Worm (Caenorhabditis elegans) whole organism, L1 larva: ENCODE results near the gene fbxc-36.

Experiments used
- Y116A8C.19 ChIP-seq: sonication (generic microtip); optimal IDR thresholded peaks from 2 replicates; lab custom pipeline; 2016; ENCODE audit warnings: missing compliant biosample characterization, missing genetic modification characterization, borderline replicate concordance
- alr-1 ChIP-seq: fragments of 200-800 bp; sonication (Bioruptor generic); optimal IDR thresholded peaks from 2 replicates; lab custom pipeline; 2018; ENCODE audit warnings: borderline replicate concordance, mild to moderate bottlenecking, missing genetic modification characterization, missing compliant biosample characterization
- aly-2 ChIP-seq: fragments of 150-350 bp; optimal IDR thresholded peaks from 2 replicates; lab custom pipeline; 2014; ENCODE audit warnings: missing biosample characterization, missing genetic modification characterization
- ama-1 ChIP-seq: fragments of 150-350 bp; optimal IDR thresholded peaks from 2 replicates; lab custom pipeline; 2014
- ceh-8 ChIP-seq: fragments of 200-800 bp; sonication (Bioruptor generic); optimal IDR thresholded peaks from 2 replicates; lab custom pipeline; 2018; ENCODE audit warnings: mild to moderate bottlenecking, missing genetic modification characterization, moderate library complexity, missing compliant biosample characterization
- ceh-82 ChIP-seq, 3 experiments: fragments of 150-350 bp in 1 of 3; sonication (generic microtip) in 2 of 3; optimal IDR thresholded peaks; 2 replicates each; lab custom pipeline; 2014 to 2017; ENCODE audit warnings: missing biosample characterization in 3 of 3, missing genetic modification characterization in 3 of 3
- ceh-90 ChIP-seq: sonication (generic microtip); optimal IDR thresholded peaks from 2 replicates; lab custom pipeline; 2016; ENCODE audit warnings: missing genetic modification characterization, missing compliant biosample characterization
- ces-1 ChIP-seq: fragments of 150-350 bp; optimal IDR thresholded peaks from 2 replicates; lab custom pipeline; 2014; ENCODE audit warnings: missing biosample characterization, missing genetic modification reagents, missing genetic modification characterization
- dpl-1 ChIP-seq, 3 experiments: fragments of 150-350 bp in 2 of 3; sonication (generic microtip) in 1 of 3; optimal IDR thresholded peaks; 2 replicates each; lab custom pipeline; 2014 to 2017; ENCODE audit warnings: missing biosample characterization in 3 of 3, missing genetic modification characterization in 3 of 3, missing genetic modification reagents in 3 of 3
- dsc-1 ChIP-seq: sonication (generic microtip); optimal IDR thresholded peaks from 2 replicates; lab custom pipeline; 2016; ENCODE audit warnings: mild to moderate bottlenecking, missing genetic modification characterization, missing compliant biosample characterization
- efl-1 ChIP-seq, 4 experiments: fragments of 150-350 bp; optimal IDR thresholded peaks in 3 of 4; peaks in 1 of 4; 1 replicate in 1 of 4; 2 replicates in 3 of 4; lab custom pipeline; 2014; ENCODE audit warnings: missing biosample characterization in 2 of 4, missing genetic modification characterization in 2 of 4, missing genetic modification reagents in 2 of 4
- egl-27 ChIP-seq, 2 experiments: fragments of 150-350 bp in 1 of 2; sonication (generic microtip); optimal IDR thresholded peaks; 3 replicates each; lab custom pipeline; 2017 to 2018; ENCODE audit warnings: missing biosample characterization in 2 of 2, missing genetic modification characterization in 2 of 2, missing genetic modification reagents in 2 of 2
- elt-2 ChIP-seq: sonication (generic microtip); optimal IDR thresholded peaks from 2 replicates; lab custom pipeline; 2016; ENCODE audit warnings: missing genetic modification characterization, mild to moderate bottlenecking, inconsistent platforms, missing compliant biosample characterization, missing genetic modification reagents
- fkh-4 ChIP-seq: sonication (generic microtip); optimal IDR thresholded peaks from 2 replicates; lab custom pipeline; 2016; ENCODE audit warnings: missing compliant biosample characterization, missing genetic modification characterization, borderline replicate concordance
- fkh-8 ChIP-seq: sonication (generic microtip); optimal IDR thresholded peaks from 2 replicates; lab custom pipeline; 2016; ENCODE audit warnings: mild to moderate bottlenecking, missing genetic modification characterization, missing compliant biosample characterization
- grh-1 ChIP-seq: fragments of 200-800 bp; sonication (Bioruptor generic); IDR thresholded peaks from 2 replicates; pipeline ENCODE4 v1.3.6; 2022; ENCODE audit warnings: missing genetic modification reagents, missing genetic modification characterization, missing compliant biosample characterization
- isw-1 ChIP-seq: fragments of 200-800 bp; sonication (Bioruptor generic); IDR thresholded peaks from 2 replicates; pipeline ENCODE4 v1.3.6; 2022; ENCODE audit warnings: missing genetic modification characterization, missing compliant biosample characterization
- jun-1 ChIP-seq: fragments of 150-350 bp; optimal IDR thresholded peaks from 2 replicates; lab custom pipeline; 2014; ENCODE audit warnings: missing biosample characterization, missing genetic modification reagents, missing genetic modification characterization
- lin-13 ChIP-seq: fragments of 150-350 bp; optimal IDR thresholded peaks from 2 replicates; lab custom pipeline; 2014; ENCODE audit warnings: missing biosample characterization, missing genetic modification reagents, missing genetic modification characterization
- lin-35 ChIP-seq, 2 experiments: fragments of 150-350 bp; optimal IDR thresholded peaks; 2 replicates each; lab custom pipeline; 2014; ENCODE audit warnings: missing biosample characterization in 2 of 2, missing genetic modification characterization in 2 of 2, missing genetic modification reagents in 2 of 2
- lsy-2 ChIP-seq, 2 experiments: fragments of 150-350 bp; optimal IDR thresholded peaks; 2 replicates each; lab custom pipeline; 2014; ENCODE audit warnings: missing biosample characterization in 2 of 2, missing genetic modification characterization in 2 of 2
- mab-9 ChIP-seq: fragments of 200-800 bp; sonication (Bioruptor generic); IDR thresholded peaks from 2 replicates; pipeline ENCODE4 v1.3.6; 2022; ENCODE audit warnings: missing genetic modification reagents, missing genetic modification characterization, missing compliant biosample characterization
- mef-2 ChIP-seq: fragments of 150-350 bp; optimal IDR thresholded peaks from 2 replicates; lab custom pipeline; 2014; ENCODE audit warnings: missing biosample characterization, missing genetic modification characterization
- nhr-12 ChIP-seq: sonication (generic microtip); optimal IDR thresholded peaks from 2 replicates; lab custom pipeline; 2017; ENCODE audit warnings: missing biosample characterization, missing genetic modification characterization
- nhr-20 ChIP-seq: sonication (generic microtip); optimal IDR thresholded peaks from 2 replicates; lab custom pipeline; 2016; ENCODE audit warnings: mild to moderate bottlenecking, missing genetic modification characterization, missing compliant biosample characterization
- nhr-237 ChIP-seq: fragments of 150-350 bp; optimal IDR thresholded peaks from 2 replicates; lab custom pipeline; 2014; ENCODE audit warnings: missing biosample characterization, missing genetic modification characterization
- nhr-47 ChIP-seq: sonication (generic microtip); optimal IDR thresholded peaks from 2 replicates; lab custom pipeline; 2016; ENCODE audit warnings: mild to moderate bottlenecking, missing genetic modification characterization, moderate library complexity, missing compliant biosample characterization
- nhr-71 ChIP-seq: sonication (generic microtip); optimal IDR thresholded peaks from 2 replicates; lab custom pipeline; 2016; ENCODE audit warnings: mild to moderate bottlenecking, missing genetic modification characterization, moderate library complexity, missing compliant biosample characterization
- nhr-76 ChIP-seq: sonication (generic microtip); optimal IDR thresholded peaks from 2 replicates; lab custom pipeline; 2017; ENCODE audit warnings: missing biosample characterization, missing genetic modification characterization
- nhr-77 ChIP-seq: fragments of 150-350 bp; optimal IDR thresholded peaks from 2 replicates; lab custom pipeline; 2014; ENCODE audit warnings: missing biosample characterization, missing genetic modification characterization
- nhr-84 ChIP-seq: sonication (generic microtip); optimal IDR thresholded peaks from 2 replicates; lab custom pipeline; 2017; ENCODE audit warnings: missing biosample characterization, missing genetic modification characterization
- pqm-1 ChIP-seq: sonication (generic microtip); optimal IDR thresholded peaks from 3 replicates; lab custom pipeline; 2017; ENCODE audit warnings: missing biosample characterization, missing genetic modification characterization
- snpc-4 ChIP-seq: fragments of 150-350 bp; optimal IDR thresholded peaks from 2 replicates; lab custom pipeline; 2014; ENCODE audit warnings: missing biosample characterization, missing genetic modification characterization
- tlp-1 ChIP-seq: fragments of 150-350 bp; optimal IDR thresholded peaks from 2 replicates; lab custom pipeline; 2014; ENCODE audit warnings: missing biosample characterization, missing genetic modification characterization
- unc-130 ChIP-seq: fragments of 150-350 bp; optimal IDR thresholded peaks from 2 replicates; lab custom pipeline; 2017; ENCODE audit warnings: missing biosample characterization, missing genetic modification characterization, inconsistent platforms
- unc-30 ChIP-seq: sonication (generic microtip); optimal IDR thresholded peaks from 2 replicates; lab custom pipeline; 2017; ENCODE audit warnings: missing biosample characterization, missing genetic modification characterization
- unc-86 ChIP-seq: sonication (generic microtip); optimal IDR thresholded peaks from 2 replicates; lab custom pipeline; 2016; ENCODE audit warnings: missing genetic modification characterization, missing compliant biosample characterization
- unc-98 ChIP-seq: fragments of 200-800 bp; sonication (Bioruptor generic); IDR thresholded peaks from 2 replicates; pipeline ENCODE4 v1.3.6; 2022; ENCODE audit warnings: missing genetic modification characterization, missing compliant biosample characterization
- vab-15 ChIP-seq: sonication (generic microtip); optimal IDR thresholded peaks from 2 replicates; lab custom pipeline; 2017; ENCODE audit warnings: missing genotype, mild to moderate bottlenecking, missing genetic modification characterization, missing compliant biosample characterization
- zag-1 ChIP-seq: fragments of 150-350 bp; optimal IDR thresholded peaks from 2 replicates; lab custom pipeline; 2014; ENCODE audit warnings: missing biosample characterization, missing genetic modification characterization
- zip-4 ChIP-seq: fragments of 200-800 bp; sonication (Bioruptor generic); optimal IDR thresholded peaks from 2 replicates; lab custom pipeline; 2018; ENCODE audit warnings: mild to moderate bottlenecking, missing genetic modification characterization, moderate library complexity, missing compliant biosample characterization
- ztf-11 ChIP-seq, 2 experiments: sonication (generic microtip); optimal IDR thresholded peaks; 2 replicates each; lab custom pipeline; 2016 to 2017; ENCODE audit warnings: missing genetic modification characterization in 2 of 2, missing biosample characterization in 1 of 2, missing compliant biosample characterization in 1 of 2
- ztf-4 ChIP-seq: fragments of 150-350 bp; optimal IDR thresholded peaks from 2 replicates; lab custom pipeline; 2014; ENCODE audit warnings: missing biosample characterization, missing genetic modification characterization

The fbxc-36 gene

DNA sequence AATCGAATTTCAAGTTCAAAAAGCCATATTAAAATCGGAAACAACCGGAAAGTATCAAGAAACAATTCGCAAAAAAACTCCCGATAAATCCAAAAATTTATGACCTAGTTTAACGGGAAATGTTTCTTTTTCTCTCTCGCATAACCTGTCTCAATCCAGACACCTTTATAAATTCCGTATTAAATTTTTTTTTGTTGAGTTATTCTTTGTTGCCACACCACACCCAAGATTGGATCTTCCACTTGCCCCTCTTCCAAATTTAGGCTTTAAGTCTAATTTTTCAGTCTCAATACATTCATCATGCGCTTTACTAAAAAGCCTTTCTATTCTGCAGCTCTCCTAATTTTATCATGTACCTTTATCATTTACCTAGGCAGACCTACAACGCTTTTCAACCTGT is 2.2 kb upstream of the fbxc-36 start, which contains the start of gene R07C3.3:
TSS of gene R07C3.3 (plus strand) at position 301 of the 400 bp plus-strand sequence.
- TF ChIP-seq unc-30 (tag; lab: Kevin White, UChicago), result no peak
- no peak for TF ChIP-seq elt-2 (tag; lab: Kevin White, UChicago)
- no peak for TF ChIP-seq fkh-8 (tag; lab: Kevin White, UChicago)
- TF ChIP-seq Y116A8C.19 (tag; lab: Kevin White, UChicago), result no peak
- no peak for TF ChIP-seq snpc-4 (tag; lab: Kevin White, UChicago)
- TF ChIP-seq nhr-77 (tag; lab: Kevin White, UChicago), result no peak
- TF ChIP-seq ceh-8 (GFP tag; lab: Kevin White, UChicago), result no peak
- no peak for TF ChIP-seq nhr-76 (tag; lab: Kevin White, UChicago)

- TF ChIP-seq nhr-71 (tag; lab: Kevin White, UChicago) (no peak), tlp-1 (tag; lab: Kevin White, UChicago) (no peak), pqm-1 (tag; lab: Kevin White, UChicago) (peak; percentile 15), unc-98 (GFP tag; lab: Robert Waterston, UW) (no peak), nhr-237 (tag; lab: Kevin White, UChicago) (no peak), nhr-77 (tag; lab: Kevin White, UChicago) (no peak), lsy-2 (tag; optimal IDR thresholded peaks at IDR 0.05; lab: Kevin White, UChicago) (no peak), dpl-1 (GFP tag; optimal IDR thresholded peaks at IDR 0.05; lab: Kevin White, UChicago) (no peak), lin-35 (GFP tag; optimal IDR thresholded peaks at IDR 0.05; lab: Kevin White, UChicago) (peak in 1 of 2 experiments; percentile 20), ces-1 (GFP tag; lab: Kevin White, UChicago) (no peak), fkh-4 (tag; lab: Kevin White, UChicago) (no peak), vab-15 (tag; lab: Kevin White, UChicago) (no peak), unc-130 (no peak), nhr-20 (no peak), snpc-4 (tag; lab: Kevin White, UChicago) (no peak), alr-1 (no peak), aly-2 (tag; lab: Kevin White, UChicago) (no peak), mef-2 (no peak), elt-2 (tag; lab: Kevin White, UChicago) (peak; percentile 94), ceh-82 (tag; optimal IDR thresholded peaks at IDR 0.05; lab: Kevin White, UChicago) (no peak), nhr-84 (tag; lab: Kevin White, UChicago) (no peak), ceh-90 (tag; lab: Kevin White, UChicago) (no peak), grh-1 (GFP tag; lab: Robert Waterston, UW) (no peak), isw-1 (no peak), lin-13 (no peak)
- TF ChIP-seq, all 84 proteins: peak for 3
Measured at ce11 chrII:943773-944172, 3.0 kb downstream of the fbxc-36 start, which contains the start of gene clec-43. Gene clec-43, plus strand, starts transcription at chrII:944066.

DNA sequence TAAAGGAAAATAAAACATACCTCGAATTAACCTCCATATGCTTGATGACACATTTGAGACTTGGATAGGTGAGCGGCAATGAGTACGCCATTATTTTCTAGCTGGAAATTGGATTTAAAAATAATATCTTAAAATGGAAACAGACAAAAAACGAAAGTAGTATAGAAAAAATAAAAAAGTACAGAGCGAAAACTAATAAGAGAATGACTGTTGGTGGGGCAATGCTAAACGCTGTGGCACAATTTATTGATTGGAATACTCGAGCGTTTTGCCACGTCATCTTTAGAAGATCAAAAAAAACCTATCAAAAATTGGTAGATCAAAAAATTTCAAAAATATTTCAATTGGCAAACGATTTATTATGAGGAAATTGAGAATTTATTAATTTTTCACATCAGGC is 7.3 kb downstream of the fbxc-36 start, which contains the start of gene fbxc-32:
TSS of gene fbxc-32 (minus strand) at position 101 of the 400 bp plus-strand sequence.
- TF ChIP-seq zip-4 (GFP tag; lab: Kevin White, UChicago) (no peak), lin-13 (no peak), zag-1 (tag; lab: Kevin White, UChicago) (no peak), alr-1 (no peak), egl-27 (tag; optimal IDR thresholded peaks at IDR 0.05; lab: Kevin White, UChicago) (no peak)

DNA sequence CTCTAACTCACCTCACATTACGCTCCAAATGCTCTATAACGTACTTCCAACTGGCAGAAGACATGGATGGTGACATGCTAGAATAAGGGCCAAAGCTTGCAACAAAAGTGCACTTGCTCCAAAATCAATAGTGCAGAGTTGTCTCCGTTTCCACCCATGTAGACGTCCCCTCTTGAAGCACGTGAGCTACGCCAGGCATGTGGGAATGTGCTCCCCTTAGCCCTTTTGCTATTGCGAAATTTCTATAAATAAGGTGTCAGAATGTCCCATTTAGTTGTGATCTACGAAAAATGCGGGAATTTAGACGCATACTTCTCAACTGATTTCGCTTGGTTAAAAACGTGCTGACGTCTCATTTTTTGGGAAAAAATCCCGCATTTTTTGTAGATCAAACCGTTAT is 9.6 kb downstream of the fbxc-36 start:
- peak in 1 of 2 experiments; percentile 2 for TF ChIP-seq lin-35 (GFP tag; optimal IDR thresholded peaks at IDR 0.05; lab: Kevin White, UChicago)
- TF ChIP-seq nhr-71 (tag; lab: Kevin White, UChicago), result no peak
- no peak for TF ChIP-seq unc-30 (tag; lab: Kevin White, UChicago)
- peak; percentile 21 for TF ChIP-seq unc-86 (tag; lab: Kevin White, UChicago)
- TF ChIP-seq ceh-82 (tag; optimal IDR thresholded peaks at IDR 0.05; lab: Kevin White, UChicago), result peak in 2 of 3 experiments; percentile 19 to 45
- TF ChIP-seq dpl-1 (GFP tag; optimal IDR thresholded peaks at IDR 0.05; lab: Kevin White, UChicago), result peak in 1 of 3 experiments; percentile 17
- no peak for TF ChIP-seq dsc-1 (tag; lab: Kevin White, UChicago)
- TF ChIP-seq Y116A8C.19 (tag; lab: Kevin White, UChicago), result no peak
- no peak for TF ChIP-seq jun-1 (tag; lab: Kevin White, UChicago)
- no peak for TF ChIP-seq ztf-11 (tag; optimal IDR thresholded peaks at IDR 0.05; lab: Kevin White, UChicago)
- no peak for TF ChIP-seq nhr-47 (tag; lab: Kevin White, UChicago)
- no peak for TF ChIP-seq ama-1 (lab: Kevin White, UChicago)
- TF ChIP-seq tlp-1 (tag; lab: Kevin White, UChicago), result no peak
- TF ChIP-seq isw-1, result peak; percentile 19; the same call in 1 of the 2 replicates
- TF ChIP-seq alr-1, result no peak
- TF ChIP-seq mef-2, result no peak
- no peak for TF ChIP-seq ceh-90 (tag; lab: Kevin White, UChicago)
- TF ChIP-seq elt-2 (tag; lab: Kevin White, UChicago), result no peak
- no peak for TF ChIP-seq mab-9 (GFP tag; lab: Robert Waterston, UW)
- TF ChIP-seq nhr-12 (tag; lab: Kevin White, UChicago), result no peak
- no peak for TF ChIP-seq ztf-4 (tag; lab: Kevin White, UChicago)
- no peak for TF ChIP-seq ces-1 (GFP tag; lab: Kevin White, UChicago)
- TF ChIP-seq fkh-8 (tag; lab: Kevin White, UChicago), result peak; percentile 52
- no peak for TF ChIP-seq nhr-77 (tag; lab: Kevin White, UChicago)
- no peak for TF ChIP-seq efl-1 (optimal IDR thresholded peaks at IDR 0.05; lab: Kevin White, UChicago)
- no peak for TF ChIP-seq efl-1 (GFP tag; optimal IDR thresholded peaks at IDR 0.05 in 1 of 2; lab: Kevin White, UChicago)
